Worm (Caenorhabditis elegans) whole organism, late embryonic: ENCODE results near the gene F27B3.8.

Source experiments
- C08G9.2 ChIP-seq: sonication (generic microtip); optimal IDR thresholded peaks from 2 replicates; lab custom pipeline; 2016; ENCODE audit warnings: mild to moderate bottlenecking, missing genetic modification characterization, moderate library complexity, missing compliant biosample characterization
- F13H6.1 ChIP-seq: sonication (generic microtip); optimal IDR thresholded peaks from 2 replicates; lab custom pipeline; 2016; ENCODE audit warnings: missing genetic modification characterization, missing compliant biosample characterization
- K09A11.1 ChIP-seq: sonication (generic microtip); optimal IDR thresholded peaks from 2 replicates; lab custom pipeline; 2017; ENCODE audit warnings: antibody characterized with exemption, mild to moderate bottlenecking, missing genetic modification characterization, missing compliant biosample characterization; ENCODE audit not compliant: insufficient read depth
- T23F11.4 ChIP-seq: fragments of 200-800 bp; sonication (Bioruptor generic); optimal IDR thresholded peaks from 2 replicates; lab custom pipeline; 2018; ENCODE audit warnings: mild to moderate bottlenecking, missing genetic modification characterization, missing compliant biosample characterization
- Y22D7AL.16 ChIP-seq: sonication (generic microtip); optimal IDR thresholded peaks from 2 replicates; lab custom pipeline; 2016; ENCODE audit warnings: missing genetic modification characterization, missing compliant biosample characterization
- ahr-1 ChIP-seq: sonication (generic microtip); optimal IDR thresholded peaks from 2 replicates; lab custom pipeline; 2016; ENCODE audit warnings: missing genetic modification characterization, missing compliant biosample characterization
- ama-1 ChIP-seq: fragments of 150-350 bp; optimal IDR thresholded peaks from 2 replicates; lab custom pipeline; 2014
- ceh-18 ChIP-seq: sonication (generic microtip); optimal IDR thresholded peaks from 2 replicates; lab custom pipeline; 2016; ENCODE audit warnings: missing genetic modification characterization, missing compliant biosample characterization
- ceh-19 ChIP-seq: fragments of 200-800 bp; sonication (Bioruptor generic); optimal IDR thresholded peaks from 2 replicates; lab custom pipeline; 2018; ENCODE audit warnings: mild to moderate bottlenecking, missing genetic modification characterization, missing compliant biosample characterization
- ceh-2 ChIP-seq: sonication (generic microtip); optimal IDR thresholded peaks from 2 replicates; lab custom pipeline; 2016; ENCODE audit warnings: missing genotype, missing genetic modification characterization, missing compliant biosample characterization
- ceh-22 ChIP-seq: sonication (generic microtip); optimal IDR thresholded peaks from 2 replicates; lab custom pipeline; 2017; ENCODE audit warnings: missing biosample characterization, missing genetic modification characterization
- ceh-30 ChIP-seq: fragments of 150-350 bp; optimal IDR thresholded peaks from 2 replicates; lab custom pipeline; 2014; ENCODE audit warnings: missing biosample characterization, missing genetic modification characterization
- ceh-31 ChIP-seq: sonication (generic microtip); optimal IDR thresholded peaks from 2 replicates; lab custom pipeline; 2016; ENCODE audit warnings: missing genetic modification characterization, missing compliant biosample characterization
- ceh-34 ChIP-seq: sonication (generic microtip); optimal IDR thresholded peaks from 2 replicates; lab custom pipeline; 2016; ENCODE audit warnings: mild to moderate bottlenecking, missing genetic modification characterization, missing compliant biosample characterization
- ceh-45 ChIP-seq: fragments of 200-800 bp; sonication (Bioruptor generic); IDR thresholded peaks from 2 replicates; pipeline ENCODE4 v1.3.6; 2022; ENCODE audit warnings: missing genetic modification reagents, missing genetic modification characterization, missing compliant biosample characterization
- ceh-48 ChIP-seq: sonication (generic microtip); optimal IDR thresholded peaks from 2 replicates; lab custom pipeline; 2016; ENCODE audit warnings: missing genetic modification characterization, inconsistent platforms, missing compliant biosample characterization
- ceh-6 ChIP-seq: fragments of 200-800 bp; sonication (Bioruptor generic); optimal IDR thresholded peaks from 2 replicates; lab custom pipeline; 2018; ENCODE audit warnings: mild to moderate bottlenecking, missing genetic modification characterization, missing compliant biosample characterization
- ceh-9 ChIP-seq: sonication (generic microtip); optimal IDR thresholded peaks from 2 replicates; lab custom pipeline; 2016; ENCODE audit warnings: mild to moderate bottlenecking, missing genetic modification characterization, inconsistent platforms, missing compliant biosample characterization
- che-1 ChIP-seq: sonication (generic microtip); optimal IDR thresholded peaks from 2 replicates; lab custom pipeline; 2016; ENCODE audit warnings: mild to moderate bottlenecking, missing genetic modification characterization, missing compliant biosample characterization
- dmd-4 ChIP-seq: sonication (generic microtip); optimal IDR thresholded peaks from 2 replicates; lab custom pipeline; 2016; ENCODE audit warnings: borderline replicate concordance, missing genetic modification characterization, missing compliant biosample characterization
- elt-2 ChIP-seq: sonication (generic microtip); optimal IDR thresholded peaks from 2 replicates; lab custom pipeline; 2016; ENCODE audit warnings: missing genetic modification reagents, missing genetic modification characterization, missing compliant biosample characterization
- elt-4 ChIP-seq: sonication (generic microtip); optimal IDR thresholded peaks from 2 replicates; lab custom pipeline; 2016; ENCODE audit warnings: missing genetic modification characterization, missing compliant biosample characterization
- ets-4 ChIP-seq: sonication (generic microtip); optimal IDR thresholded peaks from 2 replicates; lab custom pipeline; 2016; ENCODE audit warnings: missing genetic modification characterization, missing compliant biosample characterization
- fkh-6 ChIP-seq: sonication (generic microtip); optimal IDR thresholded peaks from 2 replicates; lab custom pipeline; 2016; ENCODE audit warnings: missing genetic modification characterization, missing compliant biosample characterization
- gmeb-2 ChIP-seq: sonication (generic microtip); optimal IDR thresholded peaks from 2 replicates; lab custom pipeline; 2016; ENCODE audit warnings: missing genetic modification characterization, inconsistent platforms, missing compliant biosample characterization
- hlh-13 ChIP-seq: fragments of 200-800 bp; sonication (Bioruptor generic); optimal IDR thresholded peaks from 2 replicates; lab custom pipeline; 2018; ENCODE audit warnings: mild to moderate bottlenecking, missing genetic modification characterization, missing compliant biosample characterization
- hlh-15 ChIP-seq: sonication (generic microtip); optimal IDR thresholded peaks from 2 replicates; lab custom pipeline; 2016; ENCODE audit warnings: missing genetic modification characterization, missing compliant biosample characterization
- hlh-6 ChIP-seq: sonication (generic microtip); optimal IDR thresholded peaks from 2 replicates; lab custom pipeline; 2016; ENCODE audit warnings: missing genotype, missing genetic modification characterization, missing compliant biosample characterization
- madf-2 ChIP-seq: sonication (generic microtip); optimal IDR thresholded peaks from 2 replicates; lab custom pipeline; 2017; ENCODE audit warnings: missing genetic modification characterization, missing compliant biosample characterization
- mec-3 ChIP-seq: sonication (generic microtip); optimal IDR thresholded peaks from 2 replicates; lab custom pipeline; 2016; ENCODE audit warnings: borderline replicate concordance, missing genetic modification characterization, missing compliant biosample characterization
- nfya-1 ChIP-seq: sonication (generic microtip); optimal IDR thresholded peaks from 2 replicates; lab custom pipeline; 2017; ENCODE audit warnings: missing genetic modification characterization, mild to moderate bottlenecking, missing compliant biosample characterization, antibody characterized with exemption, moderate library complexity
- nhr-11 ChIP-seq: fragments of 150-350 bp; optimal IDR thresholded peaks from 2 replicates; lab custom pipeline; 2014; ENCODE audit warnings: missing biosample characterization, missing genetic modification characterization
- odd-2 ChIP-seq: sonication (generic microtip); optimal IDR thresholded peaks from 2 replicates; lab custom pipeline; 2017; ENCODE audit warnings: antibody characterized with exemption, mild to moderate bottlenecking, missing genetic modification characterization, missing compliant biosample characterization
- pag-3 ChIP-seq: sonication (generic microtip); optimal IDR thresholded peaks from 2 replicates; lab custom pipeline; 2016; ENCODE audit warnings: missing compliant biosample characterization, missing genetic modification characterization, borderline replicate concordance
- pax-1 ChIP-seq: fragments of 150-350 bp; optimal IDR thresholded peaks from 2 replicates; lab custom pipeline; 2014; ENCODE audit warnings: missing biosample characterization, missing genetic modification characterization
- pha-4 ChIP-seq: fragments of 150-350 bp; optimal IDR thresholded peaks from 2 replicates; lab custom pipeline; 2018; ENCODE audit warnings: missing biosample characterization, missing genetic modification reagents, missing genetic modification characterization
- pros-1 ChIP-seq: fragments of 150-350 bp; optimal IDR thresholded peaks from 2 replicates; lab custom pipeline; 2014; ENCODE audit warnings: missing biosample characterization, missing genetic modification reagents, missing genetic modification characterization
- rnt-1 ChIP-seq: sonication (generic microtip); optimal IDR thresholded peaks from 2 replicates; lab custom pipeline; 2016; ENCODE audit warnings: missing genetic modification characterization, missing compliant biosample characterization
- sdc-2 ChIP-seq: sonication (generic microtip); optimal IDR thresholded peaks from 2 replicates; lab custom pipeline; 2016; ENCODE audit warnings: missing genotype, missing genetic modification characterization, missing compliant biosample characterization
- sox-2 ChIP-seq: fragments of 200-800 bp; sonication (Bioruptor generic); IDR thresholded peaks from 2 replicates; pipeline ENCODE4 v1.3.6; 2022; ENCODE audit warnings: missing genetic modification reagents, missing genetic modification characterization, missing compliant biosample characterization
- syd-9 ChIP-seq: sonication (generic microtip); optimal IDR thresholded peaks from 2 replicates; lab custom pipeline; 2016; ENCODE audit warnings: mild to moderate bottlenecking, missing genetic modification characterization, moderate library complexity, missing compliant biosample characterization
- tbx-2 ChIP-seq: sonication (generic microtip); optimal IDR thresholded peaks from 2 replicates; lab custom pipeline; 2016; ENCODE audit warnings: missing genetic modification characterization, missing compliant biosample characterization
- tbx-7 ChIP-seq: sonication (generic microtip); optimal IDR thresholded peaks from 2 replicates; lab custom pipeline; 2016; ENCODE audit warnings: missing genotype, missing genetic modification characterization, missing compliant biosample characterization
- unc-3 ChIP-seq, 2 experiments: fragments of 200-800 bp in 1 of 2; sonication (Bioruptor generic) in 1 of 2; sonication (generic microtip) in 1 of 2; conservative IDR thresholded peaks in 1 of 2; optimal IDR thresholded peaks in 1 of 2; 2 replicates each; pipeline versions ENCODE4 v1.3.6 to Lab custom; 2016 to 2022; ENCODE audit warnings: missing compliant biosample characterization in 2 of 2, missing genetic modification characterization in 2 of 2, missing genetic modification reagents in 1 of 2
- unc-42 ChIP-seq: sonication (generic microtip); optimal IDR thresholded peaks from 2 replicates; lab custom pipeline; 2016; ENCODE audit warnings: missing genotype, missing genetic modification characterization, missing compliant biosample characterization
- ztf-16 ChIP-seq: sonication (generic microtip); optimal IDR thresholded peaks from 2 replicates; lab custom pipeline; 2017; ENCODE audit warnings: missing genetic modification characterization, missing compliant biosample characterization

The F27B3.8 gene

ce11 chrIII:6579398-6579797, at the start of gene F27B3.8:
TSS of gene F27B3.8 (plus strand) at chrIII:6579698.
- TF ChIP-seq sdc-2 (tag; lab: Kevin White, UChicago) = no peak
- no peak for TF ChIP-seq hlh-15
- no peak for TF ChIP-seq elt-4
- TF ChIP-seq ceh-9 (tag; lab: Kevin White, UChicago) = no peak
- no peak for TF ChIP-seq ceh-22 (tag; lab: Kevin White, UChicago)
- TF ChIP-seq che-1 = no peak
- no peak for TF ChIP-seq pax-1 (tag; lab: Kevin White, UChicago)
- TF ChIP-seq elt-2 (tag; lab: Kevin White, UChicago) = no peak
- no peak for TF ChIP-seq fkh-6 (tag; lab: Kevin White, UChicago)
- no peak for TF ChIP-seq ceh-2
- no peak for TF ChIP-seq ahr-1 (tag; lab: Kevin White, UChicago)
- TF ChIP-seq Y22D7AL.16 (tag; lab: Kevin White, UChicago) = no peak
- TF ChIP-seq T23F11.4 (GFP tag; lab: Kevin White, UChicago) = no peak
- TF ChIP-seq ztf-16 (tag; lab: Kevin White, UChicago) = no peak
- no peak for TF ChIP-seq sox-2 (GFP tag; lab: Robert Waterston, UW)
- no peak for TF ChIP-seq syd-9 (tag; lab: Kevin White, UChicago)
- no peak for TF ChIP-seq ets-4
- no peak for TF ChIP-seq ceh-31
- TF ChIP-seq ceh-6 (GFP tag; lab: Kevin White, UChicago) = no peak
- no peak for TF ChIP-seq dmd-4 (tag; lab: Kevin White, UChicago)

DNA sequence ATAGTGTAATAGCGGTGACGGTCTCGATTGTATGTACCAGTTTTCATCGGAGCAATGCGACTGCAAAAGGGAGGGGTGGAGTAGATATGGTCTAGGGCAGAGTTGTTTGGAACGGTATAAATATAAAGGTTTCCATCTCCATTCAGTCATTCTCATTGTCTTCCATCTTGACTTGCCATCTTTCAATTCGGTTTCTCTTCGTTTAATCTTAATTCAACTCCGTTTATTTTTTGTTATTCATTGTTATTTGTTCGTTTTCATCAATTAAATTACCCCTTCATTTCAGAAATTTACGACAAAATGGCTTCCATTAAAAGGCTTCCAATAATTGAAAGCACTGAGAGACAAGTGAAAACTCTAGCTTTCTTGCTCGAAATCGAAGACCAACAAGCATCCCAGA, 48.4 kb upstream of the F27B3.8 start, which contains the start of gene C09E7.11:
TSS of gene C09E7.11 (plus strand) at position 301 of the 400 bp plus-strand sequence.
- TF ChIP-seq che-1 = no peak
- no peak for TF ChIP-seq odd-2 (tag; lab: Kevin White, UChicago)
- TF ChIP-seq ceh-22 (tag; lab: Kevin White, UChicago) = no peak
- TF ChIP-seq ceh-48 (tag; lab: Kevin White, UChicago) = no peak
- no peak for TF ChIP-seq unc-42 (tag; lab: Kevin White, UChicago)
- no peak for TF ChIP-seq ceh-30
- no peak for TF ChIP-seq ceh-19 (GFP tag; lab: Kevin White, UChicago)

ce11 chrIII:6532647-6533046, 46.9 kb upstream of the F27B3.8 start, which contains the start of gene srxa-5:
TSS of gene srxa-5 (plus strand) at chrIII:6532947.
- no peak for TF ChIP-seq nhr-11
- TF ChIP-seq elt-2 (tag; lab: Kevin White, UChicago) = no peak
- TF ChIP-seq madf-2 (tag; lab: Kevin White, UChicago) = no peak
- no peak for TF ChIP-seq syd-9 (tag; lab: Kevin White, UChicago)
- TF ChIP-seq pag-3 (tag; lab: Kevin White, UChicago) = no peak
- TF ChIP-seq F13H6.1 = no peak
- TF ChIP-seq ceh-18 (tag; lab: Kevin White, UChicago) = no peak
- TF ChIP-seq rnt-1 = no peak
- TF ChIP-seq ceh-34 (tag; lab: Kevin White, UChicago) = no peak

ce11 chrIII:6536945-6537568, 42.4 kb upstream of the F27B3.8 start, which contains the start of gene C09E7.4:
TSS of gene C09E7.4 (minus strand) at chrIII:6536995.
- peak; percentile 18 for TF ChIP-seq pros-1 (tag; lab: Kevin White, UChicago)
- TF ChIP-seq sdc-2 (tag; lab: Kevin White, UChicago) = peak; percentile 59
- no peak for TF ChIP-seq gmeb-2 (tag; lab: Kevin White, UChicago)
- peak; percentile 48 for TF ChIP-seq T23F11.4 (GFP tag; lab: Kevin White, UChicago)
- TF ChIP-seq ama-1 (lab: Kevin White, UChicago) = no peak
- no peak for TF ChIP-seq ztf-16 (tag; lab: Kevin White, UChicago)
- TF ChIP-seq unc-3 (GFP tag; conservative IDR thresholded peaks at IDR 0.05; lab: Robert Waterston, UW) = no peak
- TF ChIP-seq unc-3 (tag; optimal IDR thresholded peaks at IDR 0.05; lab: Kevin White, UChicago) = no peak
- peak; percentile 71 for TF ChIP-seq nfya-1
- no peak for TF ChIP-seq ceh-22 (tag; lab: Kevin White, UChicago)
- peak; percentile 72 for TF ChIP-seq hlh-6 (tag; lab: Kevin White, UChicago)
- TF ChIP-seq elt-4 = no peak
- peak; percentile 51 for TF ChIP-seq C08G9.2 (tag; lab: Kevin White, UChicago)
- TF ChIP-seq pha-4 = no peak
- TF ChIP-seq tbx-7 = no peak
- TF ChIP-seq mec-3 (tag; lab: Kevin White, UChicago) = peak; percentile 36
- no peak for TF ChIP-seq fkh-6 (tag; lab: Kevin White, UChicago)
- no peak for TF ChIP-seq ceh-18 (tag; lab: Kevin White, UChicago)
- no peak for TF ChIP-seq ceh-45 (GFP tag; lab: Robert Waterston, UW)
- no peak for TF ChIP-seq hlh-15
- TF ChIP-seq hlh-13 = no peak
- TF ChIP-seq K09A11.1 (tag; lab: Kevin White, UChicago) = no peak
- peak; percentile 84 for TF ChIP-seq tbx-2
